Fruit fly (Drosophila melanogaster): ENCODE data around the gene Uch.

The Uch gene

dm6 chr2L:2168184-2168893 lies 45.7 kb downstream of the Uch start (continued):
- TF ChIP-seq Kr (GFP tag; optimal IDR thresholded peaks at IDR 0.05) (peak; percentile 40), CG30020 (tag; optimal IDR thresholded peaks at IDR 0.05) (no peak), CG6854 (GFP tag; optimal IDR thresholded peaks at IDR 0.05) (no peak), slp2 (GFP tag; optimal IDR thresholded peaks at IDR 0.05) (no peak), ara (GFP tag; IDR thresholded peaks at IDR 0.05) (no peak), maf-S (GFP tag; optimal IDR thresholded peaks at IDR 0.05) (no peak), CG14710 (tag; optimal IDR thresholded peaks at IDR 0.05) (peak; percentile 1), Sry-β (GFP tag; optimal IDR thresholded peaks at IDR 0.05) (no peak), her (GFP tag; optimal IDR thresholded peaks at IDR 0.05) (no peak), ham (GFP tag; IDR thresholded peaks at IDR 0.05) (no peak), CG10366 (GFP tag; IDR thresholded peaks at IDR 0.05) (no peak), dysf (GFP tag; IDR thresholded peaks at IDR 0.05) (no peak), ems (GFP tag; optimal IDR thresholded peaks at IDR 0.05) (no peak), CG17829 (tag; optimal IDR thresholded peaks at IDR 0.05) (no peak), sens (GFP tag) (peak; percentile 75), Myb (GFP tag; optimal IDR thresholded peaks at IDR 0.05) (no peak), CG12071 (GFP tag; optimal IDR thresholded peaks at IDR 0.05) (peak; percentile 74), nerfin-1 (tag; optimal IDR thresholded peaks at IDR 0.05) (peak; percentile 10), CG13894 (tag; optimal IDR thresholded peaks at IDR 0.05) (peak; percentile 40), bab2 (GFP tag; optimal IDR thresholded peaks at IDR 0.05) (no peak), Six4 (GFP tag; optimal IDR thresholded peaks at IDR 0.05) (no peak), CG15696 (tag; optimal IDR thresholded peaks at IDR 0.05) (peak; percentile 28), jigr1 (GFP tag; IDR thresholded peaks at IDR 0.05) (no peak), CG15514 (GFP tag; optimal IDR thresholded peaks at IDR 0.05) (peak; percentile 13), CG9876 (GFP tag; optimal IDR thresholded peaks at IDR 0.05) (no peak), Adf1 (GFP tag; IDR thresholded peaks at IDR 0.05) (no peak), CG5245 (GFP tag; optimal IDR thresholded peaks at IDR 0.05) (no peak), CG34376 (GFP tag; optimal IDR thresholded peaks at IDR 0.05) (peak; percentile 40), Deaf1 (tag; optimal IDR thresholded peaks at IDR 0.05) (no peak), Poxn (GFP tag; IDR thresholded peaks at IDR 0.05) (no peak), Nf-YA (GFP tag; IDR thresholded peaks at IDR 0.05) (no peak), CG12769 (tag; optimal IDR thresholded peaks at IDR 0.05) (peak; percentile 52), E2f2 (GFP tag; IDR thresholded peaks at IDR 0.05) (no peak), CG15011 (GFP tag; optimal IDR thresholded peaks at IDR 0.05) (no peak), Atf-2 (GFP tag; optimal IDR thresholded peaks at IDR 0.05) (no peak), Sry-δ (GFP tag; optimal IDR thresholded peaks at IDR 0.05) (no peak), Ptx1 (GFP tag; IDR thresholded peaks at IDR 0.05) (no peak), cato (GFP tag; optimal IDR thresholded peaks at IDR 0.05; ENCODE audit: borderline replicate concordance) (no peak), CG12942 (GFP tag; optimal IDR thresholded peaks at IDR 0.05) (no peak), CG31441 (GFP tag; IDR thresholded peaks at IDR 0.05) (no peak), Optix (GFP tag; IDR thresholded peaks at IDR 0.05) (no peak), nau (GFP tag; optimal IDR thresholded peaks at IDR 0.05) (peak; percentile 16), zfh2 (GFP tag; optimal IDR thresholded peaks at IDR 0.05) (no peak), CG4617 (GFP tag; optimal IDR thresholded peaks at IDR 0.05; ENCODE audit: borderline replicate concordance) (no peak), HLH3B (GFP tag; IDR thresholded peaks at IDR 0.05) (peak; percentile 18; the same call in 1 of the 2 replicates), Dref (GFP tag; IDR thresholded peaks at IDR 0.05) (no peak), Usf (GFP tag; optimal IDR thresholded peaks at IDR 0.05) (no peak), CG16815 (GFP tag; optimal IDR thresholded peaks at IDR 0.05) (no peak), Neu2 (GFP tag; optimal IDR thresholded peaks at IDR 0.05; ENCODE audit: borderline replicate concordance) (no peak), sug (tag; optimal IDR thresholded peaks at IDR 0.05) (peak; percentile 55), onecut (GFP tag; IDR thresholded peaks at IDR 0.05) (peak; percentile 7; the same call in 1 of the 2 replicates)
